Fruit fly (Drosophila melanogaster) whole organism, wandering third instar larva: Measurements from ENCODE around the gene CG31898.

Experiments
- CG32264 ChIP-seq: fragments of 200-800 bp; sonication (Bioruptor generic); optimal IDR thresholded peaks from 2 replicates; lab custom pipeline; 2016; ENCODE audit warnings: missing biosample characterization, missing genetic modification characterization
- Hnf4 ChIP-seq: fragments of 200-800 bp; sonication (Bioruptor generic); optimal IDR thresholded peaks from 2 replicates; lab custom pipeline; 2016; ENCODE audit warnings: missing biosample characterization, mild to moderate bottlenecking, missing genetic modification characterization
- Hr78 ChIP-seq: fragments of >200 bp; optimal IDR thresholded peaks from 2 replicates; lab custom pipeline; 2017; ENCODE audit warnings: missing biosample characterization, missing genetic modification characterization
- ey ChIP-seq: fragments of 200-800 bp; sonication (Bioruptor generic); optimal IDR thresholded peaks from 2 replicates; lab custom pipeline; 2016; ENCODE audit warnings: missing biosample characterization, missing genetic modification characterization
- pan ChIP-seq: fragments of >200 bp; optimal IDR thresholded peaks from 2 replicates; lab custom pipeline; 2017
- usp ChIP-seq: fragments of >200 bp; optimal IDR thresholded peaks from 2 replicates; lab custom pipeline; 2017; ENCODE audit warnings: missing biosample characterization, missing genetic modification characterization
- woc ChIP-seq: sonication (Bioruptor generic); optimal IDR thresholded peaks from 2 replicates; lab custom pipeline; 2016; ENCODE audit warnings: missing biosample characterization, mild to moderate bottlenecking, missing genetic modification characterization

- TF ChIP-seq woc (GFP tag; lab: Kevin White, UChicago), result no peak
- no peak for TF ChIP-seq Hr78 (GFP tag; lab: Kevin White, UChicago)
- no peak for TF ChIP-seq CG32264
- no peak for TF ChIP-seq Hnf4 (GFP tag; lab: Kevin White, UChicago)
- TF ChIP-seq usp (GFP tag; lab: Kevin White, UChicago), result no peak
- no peak for TF ChIP-seq pan (lab: Kevin White, UChicago)
- no peak for TF ChIP-seq ey
These were observed 49.1 kb downstream of the CG31898 start, which contains the start of gene Aasdh for dm6 chr2L:8449358-8449757.
